Fruit fly (Drosophila melanogaster): ENCODE data around the gene CG42846.

CG42846 gene

dm6 chr3L:257618-258475, 26.4 kb upstream of the CG42846 start, which contains the start of the genes DIP2 and wac:
TSS of gene DIP2 (minus strand) at chr3L:257954.
TSS of gene wac (plus strand) at chr3L:258176.
- TF ChIP-seq bab1 (GFP tag; optimal IDR thresholded peaks at IDR 0.05) = peak; percentile 63
- no peak for TF ChIP-seq Clk (GFP tag; optimal IDR thresholded peaks at IDR 0.05)
- TF ChIP-seq CG33017 (tag; optimal IDR thresholded peaks at IDR 0.05) = peak; percentile 41
- no peak for TF ChIP-seq cnc (optimal IDR thresholded peaks at IDR 0.05)
- peak; percentile 71 for TF ChIP-seq CG14711 (tag; optimal IDR thresholded peaks at IDR 0.05)
- TF ChIP-seq cic (GFP tag; optimal IDR thresholded peaks at IDR 0.05) = no peak
- peak; percentile 54 for TF ChIP-seq tj (GFP tag; optimal IDR thresholded peaks at IDR 0.05)
- TF ChIP-seq CG5204 (GFP tag; optimal IDR thresholded peaks at IDR 0.05) = no peak
- peak; percentile 10 for TF ChIP-seq CG7045 (GFP tag; optimal IDR thresholded peaks at IDR 0.05)
- no peak for TF ChIP-seq kay (GFP tag; ENCODE audit: borderline replicate concordance)
- peak; percentile 69 for TF ChIP-seq CG11617 (GFP tag; optimal IDR thresholded peaks at IDR 0.05)
- TF ChIP-seq ovo (GFP tag; optimal IDR thresholded peaks at IDR 0.05) = peak; percentile 43
- peak; percentile 68 for TF ChIP-seq CG1620 (GFP tag; optimal IDR thresholded peaks at IDR 0.05)
- TF ChIP-seq Crg-1 (GFP tag; optimal IDR thresholded peaks at IDR 0.05) = peak; percentile 59
- TF ChIP-seq Mnt (GFP tag; optimal IDR thresholded peaks at IDR 0.05) = peak; percentile 54
- no peak for TF ChIP-seq toe (GFP tag; optimal IDR thresholded peaks at IDR 0.05)
- no peak for TF ChIP-seq Hr96 (GFP tag; optimal IDR thresholded peaks at IDR 0.05)
- TF ChIP-seq CG7101 (tag; optimal IDR thresholded peaks at IDR 0.05) = peak; percentile 64
- peak; percentile 48 for TF ChIP-seq pad (GFP tag; optimal IDR thresholded peaks at IDR 0.05)
- TF ChIP-seq CG12768 (GFP tag; optimal IDR thresholded peaks at IDR 0.05) = peak; percentile 46

- no peak for TF ChIP-seq Mnt (GFP tag; optimal IDR thresholded peaks at IDR 0.05)
- TF ChIP-seq CG12768 (GFP tag; optimal IDR thresholded peaks at IDR 0.05) = peak; percentile 30
- no peak for TF ChIP-seq cnc (optimal IDR thresholded peaks at IDR 0.05)
- no peak for TF ChIP-seq toe (GFP tag; optimal IDR thresholded peaks at IDR 0.05)
- TF ChIP-seq pad (GFP tag; optimal IDR thresholded peaks at IDR 0.05) = no peak
Observed at dm6 chr3L:248226-248758, 16.9 kb upstream of the CG42846 start.

- peak; percentile 80 for TF ChIP-seq kay (GFP tag; ENCODE audit: borderline replicate concordance)
- peak; percentile 22 for TF ChIP-seq Crg-1 (GFP tag; optimal IDR thresholded peaks at IDR 0.05)
- no peak for TF ChIP-seq CG33017 (tag; optimal IDR thresholded peaks at IDR 0.05)
- no peak for TF ChIP-seq cnc (optimal IDR thresholded peaks at IDR 0.05)
- peak; percentile 32 for TF ChIP-seq cic (GFP tag; optimal IDR thresholded peaks at IDR 0.05)
Observed at dm6 chr3L:247482-248225, 16.2 kb upstream of the CG42846 start, which contains the start of gene mthl14. TSS of gene mthl14 (plus strand) at chr3L:247491.

- TF ChIP-seq CG5204 (GFP tag; optimal IDR thresholded peaks at IDR 0.05) (no peak), CG14711 (tag; optimal IDR thresholded peaks at IDR 0.05) (peak; percentile 83), Hr96 (GFP tag; optimal IDR thresholded peaks at IDR 0.05) (no peak), CG11617 (GFP tag; optimal IDR thresholded peaks at IDR 0.05) (peak; percentile 43), CG1620 (GFP tag; optimal IDR thresholded peaks at IDR 0.05) (peak; percentile 54), kay (GFP tag; ENCODE audit: borderline replicate concordance) (no peak), Clk (GFP tag; optimal IDR thresholded peaks at IDR 0.05) (peak; percentile 47), CG7045 (GFP tag; optimal IDR thresholded peaks at IDR 0.05) (peak; percentile 18), cnc (optimal IDR thresholded peaks at IDR 0.05) (no peak), CG12768 (GFP tag; optimal IDR thresholded peaks at IDR 0.05) (no peak), CG7101 (tag; optimal IDR thresholded peaks at IDR 0.05) (peak; percentile 63), tj (GFP tag; optimal IDR thresholded peaks at IDR 0.05) (peak; percentile 34), bab1 (GFP tag; optimal IDR thresholded peaks at IDR 0.05) (peak; percentile 82), CG33017 (tag; optimal IDR thresholded peaks at IDR 0.05) (no peak), Crg-1 (GFP tag; optimal IDR thresholded peaks at IDR 0.05) (peak; percentile 68), toe (GFP tag; optimal IDR thresholded peaks at IDR 0.05) (no peak), Mnt (GFP tag; optimal IDR thresholded peaks at IDR 0.05) (peak; percentile 74), ovo (GFP tag; optimal IDR thresholded peaks at IDR 0.05) (peak; percentile 37), pad (GFP tag; optimal IDR thresholded peaks at IDR 0.05) (peak; percentile 34), cic (GFP tag; optimal IDR thresholded peaks at IDR 0.05) (peak; percentile 22)
Observed at dm6 chr3L:246644-247199, 15.3 kb upstream of the CG42846 start.

- TF ChIP-seq CG14711 (tag; optimal IDR thresholded peaks at IDR 0.05) = no peak
- TF ChIP-seq ovo (GFP tag; optimal IDR thresholded peaks at IDR 0.05) = no peak
- TF ChIP-seq kay (GFP tag; ENCODE audit: borderline replicate concordance) = peak; percentile 96
Observed at dm6 chr3L:234337-234736, 2.9 kb upstream of the CG42846 start.

- no peak for TF ChIP-seq CG14711 (tag; optimal IDR thresholded peaks at IDR 0.05)
- TF ChIP-seq CG1620 (GFP tag; optimal IDR thresholded peaks at IDR 0.05) = no peak
- TF ChIP-seq kay (GFP tag; ENCODE audit: borderline replicate concordance) = no peak
- TF ChIP-seq CG5204 (GFP tag; optimal IDR thresholded peaks at IDR 0.05) = no peak
- TF ChIP-seq CG12768 (GFP tag; optimal IDR thresholded peaks at IDR 0.05) = no peak
- no peak for TF ChIP-seq Hr96 (GFP tag; optimal IDR thresholded peaks at IDR 0.05)
- no peak for TF ChIP-seq CG33017 (tag; optimal IDR thresholded peaks at IDR 0.05)
- no peak for TF ChIP-seq cnc (optimal IDR thresholded peaks at IDR 0.05)
- TF ChIP-seq CG11617 (GFP tag; optimal IDR thresholded peaks at IDR 0.05) = no peak
- no peak for TF ChIP-seq Clk (GFP tag; optimal IDR thresholded peaks at IDR 0.05)
- TF ChIP-seq CG7045 (GFP tag; optimal IDR thresholded peaks at IDR 0.05) = no peak
- no peak for TF ChIP-seq Mnt (GFP tag; optimal IDR thresholded peaks at IDR 0.05)
- TF ChIP-seq Crg-1 (GFP tag; optimal IDR thresholded peaks at IDR 0.05) = no peak
- TF ChIP-seq tj (GFP tag; optimal IDR thresholded peaks at IDR 0.05) = no peak
- TF ChIP-seq pad (GFP tag; optimal IDR thresholded peaks at IDR 0.05) = no peak
- no peak for TF ChIP-seq toe (GFP tag; optimal IDR thresholded peaks at IDR 0.05)
- TF ChIP-seq ovo (GFP tag; optimal IDR thresholded peaks at IDR 0.05) = no peak
- TF ChIP-seq CG7101 (tag; optimal IDR thresholded peaks at IDR 0.05) = no peak
- no peak for TF ChIP-seq cic (GFP tag; optimal IDR thresholded peaks at IDR 0.05)
- no peak for TF ChIP-seq bab1 (GFP tag; optimal IDR thresholded peaks at IDR 0.05)
Observed at dm6 chr3L:233251-233650, 1.8 kb upstream of the CG42846 start, which contains the start of gene CG34453. TSS of gene CG34453 (minus strand) at chr3L:233351.

Data from whole organism, adult.